Worm (Caenorhabditis elegans): ENCODE data around the gene col-138.

ce11 chrIV:17171732-17172131 lies 11.8 kb downstream of the col-138 start:
- TF ChIP-seq tbp1 (GFP tag; optimal IDR thresholded peaks at IDR 0.05) (no peak), ceh-100 (GFP tag; IDR thresholded peaks at IDR 0.05) (no peak), ceh-58 (GFP tag; IDR thresholded peaks at IDR 0.05) (no peak), aptf-3 (GFP tag; IDR thresholded peaks at IDR 0.05) (no peak), lag-1 (GFP tag; IDR thresholded peaks at IDR 0.05) (no peak), sptf-2 (GFP tag; optimal IDR thresholded peaks at IDR 0.05) (no peak), ama-1 (optimal IDR thresholded peaks at IDR 0.05) (no peak), ama-1 (GFP tag; optimal IDR thresholded peaks at IDR 0.05) (no peak), Y79H2A.3 (GFP tag; conservative IDR thresholded peaks at IDR 0.05) (no peak), rpc-1 (optimal IDR thresholded peaks at IDR 0.05) (no peak), rpc-1 (tag; optimal IDR thresholded peaks at IDR 0.05) (no peak), nfya-1 (tag; optimal IDR thresholded peaks at IDR 0.05; ENCODE audit: borderline replicate concordance, insufficient read depth) (no peak), F49E8.2 (tag; optimal IDR thresholded peaks at IDR 0.05; ENCODE audit: insufficient read depth) (no peak)

All from whole organism, young adult.